Fruit fly (Drosophila melanogaster): ENCODE data around the gene CG7546.

- no peak for TF ChIP-seq lz (GFP tag; optimal IDR thresholded peaks at IDR 0.05)
- no peak for TF ChIP-seq svp (GFP tag)
- no peak for TF ChIP-seq CG6276 (GFP tag; optimal IDR thresholded peaks at IDR 0.05)
- TF ChIP-seq Lpt (GFP tag; optimal IDR thresholded peaks at IDR 0.05): no peak
Observed at dm6 chr3L:7519219-7519618, 8.4 kb downstream of the CG7546 start.

All from whole organism, prepupa.